Worm (Caenorhabditis elegans): Measurements from ENCODE around the gene oac-4.

Gene oac-4

DNA sequence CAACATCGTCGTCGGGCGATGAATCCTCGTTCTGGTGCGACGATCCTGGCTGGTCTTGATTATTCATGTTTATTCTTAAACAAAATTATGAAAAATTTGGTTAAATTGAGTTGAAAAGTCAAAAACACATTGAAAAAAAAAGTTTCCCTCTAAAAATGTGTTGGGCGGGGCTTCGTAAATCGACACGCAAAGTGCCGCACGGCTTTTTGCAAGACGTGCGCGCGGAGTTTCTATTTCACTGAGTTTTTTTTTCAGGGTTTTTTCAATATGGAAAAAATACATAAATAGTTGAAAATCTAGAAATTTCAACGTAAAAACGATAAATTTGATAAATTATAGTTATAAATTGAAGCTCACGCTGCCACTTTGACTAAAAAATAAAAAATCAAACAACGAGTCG lies 27.7 kb downstream of the oac-4 start, which contains the start of gene F54D10.5 (continued):
- no peak for TF ChIP-seq cey-2 (tag; optimal IDR thresholded peaks at IDR 0.05; ENCODE audit: borderline replicate concordance, insufficient read depth)
- no peak for TF ChIP-seq ceh-32 (tag; optimal IDR thresholded peaks at IDR 0.05; ENCODE audit: poor library complexity)
- no peak for TF ChIP-seq nhr-111 (GFP tag; optimal IDR thresholded peaks at IDR 0.05)
- no peak for TF ChIP-seq saeg-2 (GFP tag; IDR thresholded peaks at IDR 0.05)
- peak; percentile 95 for TF ChIP-seq R02D3.7 (tag; optimal IDR thresholded peaks at IDR 0.05)
- TF ChIP-seq ZK546.5 (tag; optimal IDR thresholded peaks at IDR 0.05), result no peak
- no peak for TF ChIP-seq ctbp-1 (GFP tag; IDR thresholded peaks at IDR 0.05)
- no peak for TF ChIP-seq nhr-25 (tag; optimal IDR thresholded peaks at IDR 0.05; ENCODE audit: borderline replicate concordance, insufficient read depth)
- no peak for TF ChIP-seq nhr-102 (tag; optimal IDR thresholded peaks at IDR 0.05)
- TF ChIP-seq fkh-10 (GFP tag; optimal IDR thresholded peaks at IDR 0.05), result no peak
- TF ChIP-seq ztf-7 (tag; optimal IDR thresholded peaks at IDR 0.05), result no peak
- TF ChIP-seq mxl-2 (GFP tag; conservative IDR thresholded peaks at IDR 0.05), result no peak
- no peak for TF ChIP-seq egl-27 (tag; optimal IDR thresholded peaks at IDR 0.05)
- no peak for TF ChIP-seq tra-1 (GFP tag; IDR thresholded peaks at IDR 0.05)
- TF ChIP-seq set-16 (GFP tag; IDR thresholded peaks at IDR 0.05), result no peak
- peak; percentile 45 for TF ChIP-seq spr-1 (tag; optimal IDR thresholded peaks at IDR 0.05)
- peak; percentile 35; the same call in 1 of the 2 replicates for TF ChIP-seq pha-4 (GFP tag; IDR thresholded peaks at IDR 0.05)
- no peak for TF ChIP-seq pha-4 (tag; optimal IDR thresholded peaks at IDR 0.05)
- TF ChIP-seq F37D6.2 (tag; optimal IDR thresholded peaks at IDR 0.05), result no peak
- no peak for TF ChIP-seq Y48G9A.11 (GFP tag; IDR thresholded peaks at IDR 0.05)
- peak; percentile 63 for TF ChIP-seq rbr-2 (tag; optimal IDR thresholded peaks at IDR 0.05)
- no peak for TF ChIP-seq ama-1 (optimal IDR thresholded peaks at IDR 0.05)
- TF ChIP-seq lin-1 (GFP tag; IDR thresholded peaks at IDR 0.05), result no peak
- no peak for TF ChIP-seq gei-8 (GFP tag; optimal IDR thresholded peaks at IDR 0.05)
- no peak for TF ChIP-seq T20F7.1 (GFP tag; optimal IDR thresholded peaks at IDR 0.05)
- no peak for TF ChIP-seq F44E2.7 (GFP tag; IDR thresholded peaks at IDR 0.05)
- TF ChIP-seq ceh-44 (GFP tag; IDR thresholded peaks at IDR 0.05), result no peak
- TF ChIP-seq egl-43 (GFP tag; IDR thresholded peaks at IDR 0.05), result no peak
- TF ChIP-seq ZK337.2 (GFP tag; IDR thresholded peaks at IDR 0.05), result no peak
- no peak for TF ChIP-seq lir-3 (tag; optimal IDR thresholded peaks at IDR 0.05)
- no peak for TF ChIP-seq ceh-62 (tag; optimal IDR thresholded peaks at IDR 0.05)
- TF ChIP-seq mes-2 (tag; optimal IDR thresholded peaks at IDR 0.05; ENCODE audit: poor library complexity, severe bottlenecking), result peak; percentile 91
- peak; percentile 28 for TF ChIP-seq nhr-28 (tag; optimal IDR thresholded peaks at IDR 0.05)
- TF ChIP-seq skn-1 (tag; optimal IDR thresholded peaks at IDR 0.05), result no peak
- TF ChIP-seq nhr-48 (tag; optimal IDR thresholded peaks at IDR 0.05), result no peak
- TF ChIP-seq mxl-3 (GFP tag; optimal IDR thresholded peaks at IDR 0.05), result no peak
- TF ChIP-seq dpl-1 (GFP tag; optimal IDR thresholded peaks at IDR 0.05), result peak; percentile 95
- no peak for TF ChIP-seq ceh-82 (tag; optimal IDR thresholded peaks at IDR 0.05)
- peak; percentile 7 for TF ChIP-seq fos-1 (tag; optimal IDR thresholded peaks at IDR 0.05)
- peak; percentile 31 for TF ChIP-seq lin-13 (GFP tag; optimal IDR thresholded peaks at IDR 0.05)
- TF ChIP-seq zip-11 (GFP tag; IDR thresholded peaks at IDR 0.05), result no peak
- TF ChIP-seq php-3 (GFP tag; IDR thresholded peaks at IDR 0.05), result no peak
- no peak for TF ChIP-seq lim-7 (GFP tag; IDR thresholded peaks at IDR 0.05)
- no peak for TF ChIP-seq daf-16 (GFP tag; optimal IDR thresholded peaks at IDR 0.05)
- TF ChIP-seq daf-16 (tag; optimal IDR thresholded peaks at IDR 0.05), result no peak
- TF ChIP-seq nhr-10 (tag; optimal IDR thresholded peaks at IDR 0.05), result no peak
- TF ChIP-seq Y75B8A.6 (GFP tag; IDR thresholded peaks at IDR 0.05), result no peak
- TF ChIP-seq T26A8.4 (GFP tag; IDR thresholded peaks at IDR 0.05), result peak; percentile 63
- no peak for TF ChIP-seq arid-1 (GFP tag; conservative IDR thresholded peaks at IDR 0.05)
- TF ChIP-seq unc-62 (GFP tag; optimal IDR thresholded peaks at IDR 0.05 in 1 of 2), result no peak
- no peak for TF ChIP-seq unc-62 (tag; optimal IDR thresholded peaks at IDR 0.05)
- no peak for TF ChIP-seq ceh-28 (tag; optimal IDR thresholded peaks at IDR 0.05)
- TF ChIP-seq nhr-6 (tag; optimal IDR thresholded peaks at IDR 0.05), result peak; percentile 46

Measured in whole organism, L4 larva.